Worm (Caenorhabditis elegans) whole organism, L4 larva: ENCODE data around the gene W04G3.5.

Source experiments
- D1046.2 ChIP-seq: fragments of 200-800 bp; sonication (Bioruptor generic); IDR thresholded peaks from 2 replicates; pipeline ENCODE4 v1.3.6; 2022; ENCODE audit warnings: missing genetic modification characterization, missing compliant biosample characterization
- F49E8.2 ChIP-seq: sonication (generic microtip); optimal IDR thresholded peaks from 2 replicates; lab custom pipeline; 2016; ENCODE audit warnings: missing compliant biosample characterization, mild to moderate bottlenecking, missing genetic modification characterization, borderline replicate concordance
- T20F7.1 ChIP-seq: fragments of 200-800 bp; sonication (Bioruptor generic); optimal IDR thresholded peaks from 2 replicates; lab custom pipeline; 2018; ENCODE audit warnings: mild to moderate bottlenecking, missing genetic modification characterization, missing compliant biosample characterization
- Y105C5A.15 ChIP-seq: fragments of 200-800 bp; sonication (Bioruptor generic); IDR thresholded peaks from 2 replicates; pipeline ENCODE4 v1.3.6; 2022; ENCODE audit warnings: missing genetic modification characterization, missing compliant biosample characterization
- ZK337.2 ChIP-seq: fragments of 200-800 bp; sonication (Bioruptor generic); IDR thresholded peaks from 2 replicates; pipeline ENCODE4 v1.3.6; 2022; ENCODE audit warnings: missing genetic modification reagents, missing genetic modification characterization, missing compliant biosample characterization
- aha-1 ChIP-seq: fragments of 150-350 bp; peaks from one replicate; lab custom pipeline; 2014; ENCODE audit warnings: missing biosample characterization, missing genetic modification characterization
- ceh-20 ChIP-seq: fragments of 200-800 bp; sonication (Bioruptor generic); IDR thresholded peaks from 2 replicates; pipeline ENCODE4 v1.3.6; 2022; ENCODE audit warnings: missing genetic modification reagents, missing genetic modification characterization, missing compliant biosample characterization
- ceh-32 ChIP-seq: sonication (generic microtip); optimal IDR thresholded peaks from 2 replicates; lab custom pipeline; 2016; ENCODE audit warnings: mild to moderate bottlenecking, missing genetic modification characterization, missing compliant biosample characterization; ENCODE audit not compliant: poor library complexity
- daf-16 ChIP-seq, 3 experiments: sonication (generic microtip); optimal IDR thresholded peaks; 2 replicates each; lab custom pipeline; 2016 to 2017; ENCODE audit warnings: missing genetic modification characterization in 3 of 3, missing genetic modification reagents in 3 of 3, mild to moderate bottlenecking in 2 of 3, missing compliant biosample characterization in 2 of 3, missing biosample characterization in 1 of 3, moderate library complexity in 1 of 3
- daf-8 ChIP-seq: fragments of 200-800 bp; sonication (Bioruptor generic); IDR thresholded peaks from 2 replicates; pipeline ENCODE4 v1.3.6; 2022; ENCODE audit warnings: missing genetic modification characterization, missing compliant biosample characterization
- dmd-6 ChIP-seq: fragments of 200-800 bp; sonication (Bioruptor generic); IDR thresholded peaks from 2 replicates; pipeline ENCODE4 v1.3.6; 2022; ENCODE audit warnings: missing genetic modification reagents, missing genetic modification characterization, missing compliant biosample characterization
- dmd-8 ChIP-seq: fragments of 200-800 bp; sonication (Bioruptor generic); IDR thresholded peaks from 2 replicates; pipeline ENCODE4 v1.3.6; 2022; ENCODE audit warnings: missing genetic modification characterization, missing compliant biosample characterization
- duxl-1 ChIP-seq: sonication (generic microtip); optimal IDR thresholded peaks from 2 replicates; lab custom pipeline; 2016; ENCODE audit warnings: mild to moderate bottlenecking, missing genetic modification characterization, moderate library complexity, missing compliant biosample characterization; ENCODE audit not compliant: poor library complexity
- dve-1 ChIP-seq: sonication (generic microtip); optimal IDR thresholded peaks from 2 replicates; lab custom pipeline; 2017; ENCODE audit warnings: antibody characterized with exemption, mild to moderate bottlenecking, missing genetic modification characterization, missing compliant biosample characterization; ENCODE audit not compliant: insufficient read depth
- fos-1 ChIP-seq: fragments of 150-350 bp; optimal IDR thresholded peaks from 2 replicates; lab custom pipeline; 2014; ENCODE audit warnings: missing biosample characterization, missing genetic modification characterization
- hif-1 ChIP-seq, 2 experiments: sonication (generic microtip); optimal IDR thresholded peaks; 2 replicates each; lab custom pipeline; 2016 to 2017; ENCODE audit warnings: missing compliant biosample characterization in 2 of 2, missing genetic modification characterization in 2 of 2, missing genetic modification reagents in 2 of 2, missing genotype in 2 of 2, mild to moderate bottlenecking in 1 of 2
- hlh-11 ChIP-seq: fragments of 200-800 bp; sonication (Bioruptor generic); optimal IDR thresholded peaks from 2 replicates; lab custom pipeline; 2018; ENCODE audit warnings: mild to moderate bottlenecking, missing genetic modification characterization, missing compliant biosample characterization
- hlh-30 ChIP-seq: sonication (generic microtip); optimal IDR thresholded peaks from 2 replicates; lab custom pipeline; 2017; ENCODE audit warnings: antibody characterized with exemption, mild to moderate bottlenecking, missing genetic modification characterization, missing compliant biosample characterization; ENCODE audit not compliant: insufficient read depth
- hmg-1.1 ChIP-seq: fragments of 200-800 bp; sonication (Bioruptor generic); IDR thresholded peaks from 2 replicates; pipeline ENCODE4 v1.3.6; 2022; ENCODE audit warnings: missing genetic modification reagents, missing genetic modification characterization, missing compliant biosample characterization
- lin-1 ChIP-seq: fragments of 200-800 bp; sonication (Bioruptor generic); IDR thresholded peaks from 2 replicates; pipeline ENCODE4 v1.3.6; 2022; ENCODE audit warnings: missing genetic modification reagents, missing genetic modification characterization, missing compliant biosample characterization
- lsy-2 ChIP-seq, 2 experiments: fragments of 150-350 bp in 1 of 2; sonication (generic microtip) in 1 of 2; optimal IDR thresholded peaks; 2 replicates each; lab custom pipeline; 2014 to 2017; ENCODE audit warnings: missing biosample characterization in 2 of 2, missing genetic modification characterization in 2 of 2
- mep-1 ChIP-seq: fragments of 150-350 bp; sonication (generic microtip); optimal IDR thresholded peaks from 3 replicates; lab custom pipeline; 2014; ENCODE audit warnings: missing biosample characterization, missing genetic modification characterization
- mxl-2 ChIP-seq: fragments of 200-800 bp; sonication (Bioruptor generic); conservative IDR thresholded peaks from 2 replicates; pipeline ENCODE4 v1.3.6; 2022; ENCODE audit warnings: missing genetic modification reagents, missing genetic modification characterization, missing compliant biosample characterization
- mxl-3 ChIP-seq: fragments of 200-800 bp; sonication (Bioruptor generic); optimal IDR thresholded peaks from 2 replicates; lab custom pipeline; 2018; ENCODE audit warnings: mild to moderate bottlenecking, missing genetic modification characterization, missing compliant biosample characterization
- nhr-237 ChIP-seq: sonication (generic microtip); optimal IDR thresholded peaks from 2 replicates; lab custom pipeline; 2017; ENCODE audit warnings: missing biosample characterization, missing genetic modification characterization
- nhr-28 ChIP-seq: fragments of 150-350 bp; optimal IDR thresholded peaks from 2 replicates; lab custom pipeline; 2014; ENCODE audit warnings: missing biosample characterization, missing genetic modification characterization
- nhr-41 ChIP-seq: fragments of 200-800 bp; sonication (Bioruptor generic); IDR thresholded peaks from 2 replicates; pipeline ENCODE4 v1.3.6; 2022; ENCODE audit warnings: missing genetic modification reagents, missing genetic modification characterization, missing compliant biosample characterization
- nhr-42 ChIP-seq: fragments of 200-800 bp; sonication (Bioruptor generic); IDR thresholded peaks from 2 replicates; pipeline ENCODE4 v1.3.6; 2022; ENCODE audit warnings: missing genetic modification characterization, missing compliant biosample characterization
- nhr-48 ChIP-seq: sonication (generic microtip); optimal IDR thresholded peaks from 2 replicates; lab custom pipeline; 2016; ENCODE audit warnings: mild to moderate bottlenecking, missing genetic modification characterization, missing compliant biosample characterization
- nhr-6 ChIP-seq: fragments of 150-350 bp; optimal IDR thresholded peaks from 2 replicates; lab custom pipeline; 2014; ENCODE audit warnings: missing biosample characterization, missing genetic modification characterization
- nhr-77 ChIP-seq: fragments of 150-350 bp; optimal IDR thresholded peaks from 2 replicates; lab custom pipeline; 2014; ENCODE audit warnings: missing biosample characterization, missing genetic modification characterization
- php-3 ChIP-seq: fragments of 200-800 bp; sonication (Bioruptor generic); IDR thresholded peaks from 2 replicates; pipeline ENCODE4 v1.3.6; 2022; ENCODE audit warnings: missing genetic modification reagents, missing genetic modification characterization, missing compliant biosample characterization
- pqm-1 ChIP-seq: sonication (generic microtip); optimal IDR thresholded peaks from 2 replicates; lab custom pipeline; 2017; ENCODE audit warnings: missing biosample characterization, missing genetic modification characterization
- sdz-12 ChIP-seq: fragments of 200-800 bp; sonication (Bioruptor generic); optimal IDR thresholded peaks from 2 replicates; lab custom pipeline; 2018; ENCODE audit warnings: mild to moderate bottlenecking, missing genetic modification characterization, missing compliant biosample characterization
- set-16 ChIP-seq: fragments of 200-800 bp; sonication (Bioruptor generic); IDR thresholded peaks from 2 replicates; pipeline ENCODE4 v1.3.6; 2022; ENCODE audit warnings: missing genetic modification reagents, missing genetic modification characterization, missing compliant biosample characterization
- snpc-4 ChIP-seq: fragments of 150-350 bp; optimal IDR thresholded peaks from 2 replicates; lab custom pipeline; 2014; ENCODE audit warnings: missing biosample characterization, missing genetic modification characterization
- tag-97 ChIP-seq: fragments of 200-800 bp; sonication (Bioruptor generic); IDR thresholded peaks from 2 replicates; pipeline ENCODE4 v1.3.6; 2022; ENCODE audit warnings: missing genetic modification characterization, missing compliant biosample characterization
- tra-1 ChIP-seq: fragments of 200-800 bp; sonication (Bioruptor generic); IDR thresholded peaks from 2 replicates; pipeline ENCODE4 v1.3.6; 2022; ENCODE audit warnings: missing genetic modification reagents, missing genetic modification characterization, missing compliant biosample characterization
- unc-130 ChIP-seq: sonication (generic microtip); optimal IDR thresholded peaks from 2 replicates; lab custom pipeline; 2016; ENCODE audit warnings: missing genetic modification reagents, missing genetic modification characterization, missing compliant biosample characterization
- unc-62 ChIP-seq, 3 experiments: fragments of 150-350 bp in 1 of 3; sonication (generic microtip); optimal IDR thresholded peaks in 2 of 3; peaks in 1 of 3; 1 replicate in 1 of 3; 2 replicates in 2 of 3; lab custom pipeline; 2014 to 2017; ENCODE audit warnings: missing biosample characterization in 3 of 3, missing genetic modification characterization in 3 of 3, missing genetic modification reagents in 3 of 3, missing genotype in 1 of 3
- vab-7 ChIP-seq: fragments of 200-800 bp; sonication (Bioruptor generic); IDR thresholded peaks from 2 replicates; pipeline ENCODE4 v1.3.6; 2022; ENCODE audit warnings: missing genetic modification reagents, missing genetic modification characterization, missing compliant biosample characterization
- zip-11 ChIP-seq: fragments of 200-800 bp; sonication (Bioruptor generic); IDR thresholded peaks from 2 replicates; pipeline ENCODE4 v1.3.6; 2022; ENCODE audit warnings: missing genetic modification characterization, missing compliant biosample characterization
- zip-2 ChIP-seq: fragments of 150-350 bp; optimal IDR thresholded peaks from 2 replicates; lab custom pipeline; 2014; ENCODE audit warnings: missing biosample characterization, missing genetic modification characterization
- ztf-11 ChIP-seq: fragments of 150-350 bp; optimal IDR thresholded peaks from 2 replicates; lab custom pipeline; 2014; ENCODE audit warnings: missing biosample characterization, missing genetic modification characterization

The W04G3.5 gene

DNA sequence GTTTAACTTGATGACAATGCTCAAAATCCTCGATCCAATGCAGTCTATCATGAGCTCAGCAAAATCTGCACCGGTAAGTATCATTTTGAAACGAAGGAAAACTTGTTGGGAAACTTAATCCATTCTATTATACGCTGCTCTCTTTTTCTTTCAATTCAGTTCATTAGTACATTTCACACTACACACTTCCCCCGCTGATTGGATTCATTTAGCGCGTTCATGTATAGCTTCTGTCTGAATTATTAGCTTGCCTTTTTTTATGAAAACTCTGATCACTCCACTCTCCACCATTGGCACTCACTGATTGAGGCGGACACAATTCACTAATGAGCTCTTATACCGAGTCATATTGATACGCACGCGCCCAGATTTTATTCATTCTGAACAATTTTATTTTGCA, 35.2 kb upstream of the W04G3.5 start:
- TF ChIP-seq ztf-11 (tag; lab: Kevin White, UChicago) (no peak), nhr-42 (GFP tag; lab: Robert Waterston, UW) (no peak), mxl-2 (GFP tag; lab: Robert Waterston, UW) (no peak), pqm-1 (tag; lab: Kevin White, UChicago) (no peak), zip-2 (tag; lab: Kevin White, UChicago) (no peak), unc-62 (GFP tag; optimal IDR thresholded peaks at IDR 0.05 in 1 of 2; lab: Kevin White, UChicago) (peak in 1 of 2 experiments; percentile 50), unc-62 (tag; optimal IDR thresholded peaks at IDR 0.05; lab: Kevin White, UChicago) (no peak)

- TF ChIP-seq ceh-32 (no peak), nhr-237 (tag; lab: Kevin White, UChicago) (no peak)
Measured at ce11 chrX:11042777-11043176, 30.7 kb upstream of the W04G3.5 start, which contains the start of gene C09F12.3. TSS of gene C09F12.3 (minus strand) at chrX:11042877.

DNA sequence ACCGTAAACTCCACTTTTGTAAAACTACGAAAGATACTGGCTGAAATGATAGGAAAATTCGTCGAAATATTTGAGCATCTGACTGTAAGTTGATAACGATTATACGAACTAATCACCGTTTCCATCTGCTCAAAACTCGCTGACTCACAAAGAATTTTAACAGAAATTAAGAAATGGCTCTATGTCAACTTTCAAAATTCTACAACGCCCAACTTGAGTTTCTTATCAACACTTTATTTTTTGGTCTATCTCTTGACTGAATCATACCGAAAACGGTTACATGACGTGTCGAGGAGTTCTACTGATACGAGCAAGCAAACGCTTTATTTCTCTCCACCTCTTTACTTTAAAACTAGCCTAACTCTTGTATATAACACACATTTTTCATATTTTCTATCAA, 26.3 kb upstream of the W04G3.5 start, which contains the start of gene clc-1:
Gene clc-1 (plus strand): TSS at position 264 of the 400 bp plus-strand sequence.
- no peak for TF ChIP-seq mxl-3 (GFP tag; lab: Kevin White, UChicago)
- peak; percentile 79 for TF ChIP-seq dve-1 (tag; lab: Kevin White, UChicago)
- TF ChIP-seq nhr-6: no peak
- TF ChIP-seq nhr-77 (tag; lab: Kevin White, UChicago): peak; percentile 46
- TF ChIP-seq pqm-1 (tag; lab: Kevin White, UChicago): peak; percentile 97
- peak; percentile 51; the same call in 1 of the 2 replicates for TF ChIP-seq lin-1
- peak; percentile 12 for TF ChIP-seq mep-1 (tag; lab: Kevin White, UChicago)
- peak; percentile 85 for TF ChIP-seq hlh-11 (tag; lab: Kevin White, UChicago)
- peak; percentile 82 for TF ChIP-seq nhr-28
- peak; percentile 29 for TF ChIP-seq T20F7.1 (GFP tag; lab: Kevin White, UChicago)
- TF ChIP-seq nhr-48: peak; percentile 15
- TF ChIP-seq tra-1 (GFP tag; lab: Robert Waterston, UW): peak; percentile 73; the same call in 1 of the 2 replicates
- TF ChIP-seq php-3 (GFP tag; lab: Robert Waterston, UW): peak; percentile 57
- peak in 1 of 2 experiments; percentile 37 for TF ChIP-seq daf-16 (GFP tag; optimal IDR thresholded peaks at IDR 0.05; lab: Kevin White, UChicago)
- peak; percentile 87 for TF ChIP-seq daf-16 (tag; optimal IDR thresholded peaks at IDR 0.05; lab: Kevin White, UChicago)
- TF ChIP-seq set-16: no peak
- no peak for TF ChIP-seq sdz-12
- no peak for TF ChIP-seq dmd-8 (GFP tag; lab: Robert Waterston, UW)
- peak; percentile 1 for TF ChIP-seq hlh-30
- peak; percentile 21; the same call in 1 of the 2 replicates for TF ChIP-seq ceh-20 (GFP tag; lab: Robert Waterston, UW)
- peak; percentile 27 for TF ChIP-seq fos-1 (tag; lab: Kevin White, UChicago)
- TF ChIP-seq dmd-6 (GFP tag; lab: Robert Waterston, UW): peak; percentile 93
- peak in 1 of 2 experiments; percentile 40 for TF ChIP-seq hif-1 (tag; optimal IDR thresholded peaks at IDR 0.05; lab: Kevin White, UChicago)
- no peak for TF ChIP-seq hmg-1.1 (GFP tag; lab: Robert Waterston, UW)
- TF ChIP-seq, all 104 proteins: peak for 17

- TF ChIP-seq hlh-30 (no peak), daf-8 (GFP tag; lab: Robert Waterston, UW) (no peak), ZK337.2 (GFP tag; lab: Robert Waterston, UW) (no peak), tag-97 (GFP tag; lab: Robert Waterston, UW) (peak; percentile 61; the same call in 1 of the 2 replicates), Y105C5A.15 (GFP tag; lab: Robert Waterston, UW) (no peak), nhr-41 (GFP tag; lab: Robert Waterston, UW) (no peak), aha-1 (tag; lab: Kevin White, UChicago) (peak; percentile 57), pqm-1 (tag; lab: Kevin White, UChicago) (no peak), unc-130 (GFP tag; lab: Kevin White, UChicago) (no peak), mxl-2 (GFP tag; lab: Robert Waterston, UW) (no peak), D1046.2 (GFP tag; lab: Robert Waterston, UW) (0 out of 2 replicates have a peak, but pooled peaks have one; percentile 12), zip-11 (GFP tag; lab: Robert Waterston, UW) (no peak), lsy-2 (tag; optimal IDR thresholded peaks at IDR 0.05; lab: Kevin White, UChicago) (no peak), T20F7.1 (GFP tag; lab: Kevin White, UChicago) (no peak), snpc-4 (no peak), duxl-1 (tag; lab: Kevin White, UChicago) (no peak), set-16 (peak; percentile 98), nhr-48 (no peak), hlh-11 (tag; lab: Kevin White, UChicago) (no peak), F49E8.2 (tag; lab: Kevin White, UChicago) (no peak), fos-1 (tag; lab: Kevin White, UChicago) (no peak), vab-7 (GFP tag; lab: Robert Waterston, UW) (no peak)
Measured at ce11 chrX:11050335-11050734, 23.1 kb upstream of the W04G3.5 start.
